Fruit fly (Drosophila melanogaster): Measurements from ENCODE around the gene CG14130.

Gene CG14130

dm6 chr3L:11822446-11823334 lies 7.4 kb downstream of the CG14130 start, which contains the start of gene RpL10Ab (continued):
- TF ChIP-seq CG12236 (GFP tag; optimal IDR thresholded peaks at IDR 0.05) (no peak), ERR (GFP tag; optimal IDR thresholded peaks at IDR 0.05) (no peak), Side (GFP tag; optimal IDR thresholded peaks at IDR 0.05) (peak; percentile 23), Lim3 (GFP tag; IDR thresholded peaks at IDR 0.05) (no peak), CG9797 (GFP tag; optimal IDR thresholded peaks at IDR 0.05) (no peak), Dfd (GFP tag; optimal IDR thresholded peaks at IDR 0.05) (no peak), CG17912 (GFP tag; optimal IDR thresholded peaks at IDR 0.05) (peak; percentile 88), peb (GFP tag; IDR thresholded peaks at IDR 0.05) (no peak), CG30020 (tag; optimal IDR thresholded peaks at IDR 0.05) (peak; percentile 67), CG33213 (GFP tag; optimal IDR thresholded peaks at IDR 0.05) (peak; percentile 33), CG7556 (GFP tag; optimal IDR thresholded peaks at IDR 0.05) (peak; percentile 63), CG1603 (tag; optimal IDR thresholded peaks at IDR 0.05) (peak; percentile 69), CG14710 (tag; optimal IDR thresholded peaks at IDR 0.05) (peak; percentile 71), kni (GFP tag; optimal IDR thresholded peaks at IDR 0.05) (peak; percentile 28), kah (GFP tag; optimal IDR thresholded peaks at IDR 0.05) (peak; percentile 13), CG3847 (GFP tag; IDR thresholded peaks at IDR 0.05) (peak; percentile 45), CG31224 (GFP tag; IDR thresholded peaks at IDR 0.05) (peak; percentile 18; the same call in 1 of the 2 replicates), CG8478 (optimal IDR thresholded peaks at IDR 0.05) (no peak), Bteb2 (GFP tag; optimal IDR thresholded peaks at IDR 0.05) (peak; percentile 47), CG3838 (GFP tag; optimal IDR thresholded peaks at IDR 0.05) (no peak), tgo (GFP tag; IDR thresholded peaks at IDR 0.05) (peak; percentile 71), CG11398 (GFP tag; optimal IDR thresholded peaks at IDR 0.05) (peak; percentile 2), sisA (GFP tag; IDR thresholded peaks at IDR 0.05) (peak; percentile 72), NC2α (GFP tag; optimal IDR thresholded peaks at IDR 0.05) (no peak), crc (GFP tag; optimal IDR thresholded peaks at IDR 0.05) (no peak), gfzf (GFP tag; optimal IDR thresholded peaks at IDR 0.05) (no peak), CG7786 (GFP tag; optimal IDR thresholded peaks at IDR 0.05) (no peak), dpn (GFP tag; optimal IDR thresholded peaks at IDR 0.05) (peak; percentile 19 to 43), p53 (GFP tag; optimal IDR thresholded peaks at IDR 0.05) (no peak), CG12071 (GFP tag; optimal IDR thresholded peaks at IDR 0.05) (peak; percentile 82), bcd (GFP tag; optimal IDR thresholded peaks at IDR 0.05) (peak; percentile 69), CG10431 (GFP tag; optimal IDR thresholded peaks at IDR 0.05) (peak; percentile 42), CG4328 (GFP tag; optimal IDR thresholded peaks at IDR 0.05) (peak; percentile 63), wek (GFP tag; optimal IDR thresholded peaks at IDR 0.05) (peak; percentile 93), CG10979 (tag; optimal IDR thresholded peaks at IDR 0.05) (peak; percentile 17), ash1 (GFP tag; optimal IDR thresholded peaks at IDR 0.05) (peak; percentile 15), gcm (GFP tag; optimal IDR thresholded peaks at IDR 0.05) (peak; percentile 23), CG10274 (GFP tag; optimal IDR thresholded peaks at IDR 0.05) (peak; percentile 32), Ada2b (GFP tag; IDR thresholded peaks at IDR 0.05) (peak; percentile 38; the same call in 1 of the 2 replicates), phol (tag; optimal IDR thresholded peaks at IDR 0.05) (peak; percentile 88), chif (GFP tag; optimal IDR thresholded peaks at IDR 0.05) (peak in 1 of 2 experiments; percentile 17), her (GFP tag; optimal IDR thresholded peaks at IDR 0.05) (peak; percentile 54), Sox102F (GFP tag; optimal IDR thresholded peaks at IDR 0.05) (no peak), sqz (GFP tag; optimal IDR thresholded peaks at IDR 0.05) (peak; percentile 28), B-H2 (GFP tag; optimal IDR thresholded peaks at IDR 0.05) (peak; percentile 84), Drgx (GFP tag; IDR thresholded peaks at IDR 0.05) (peak; percentile 21; the same call in 1 of the 2 replicates), CG18599 (GFP tag; optimal IDR thresholded peaks at IDR 0.05) (peak; percentile 68), CG10462 (GFP tag; optimal IDR thresholded peaks at IDR 0.05) (no peak), CG3995 (GFP tag; optimal IDR thresholded peaks at IDR 0.05) (peak; percentile 46)

All from whole organism, embryonic.